Worm (Caenorhabditis elegans) whole organism, L3 larva: Measurements from ENCODE around the gene dod-6.

Experiments
- ZK546.5 ChIP-seq: sonication (generic microtip); optimal IDR thresholded peaks from 2 replicates; lab custom pipeline; 2017; ENCODE audit warnings: missing biosample characterization, missing genetic modification characterization
- ceh-16 ChIP-seq: sonication (generic microtip); optimal IDR thresholded peaks from 2 replicates; lab custom pipeline; 2017; ENCODE audit warnings: missing biosample characterization, missing genetic modification characterization
- elt-3 ChIP-seq, 3 experiments: fragments of 150-350 bp in 1 of 3; sonication (generic microtip) in 2 of 3; optimal IDR thresholded peaks; 2 replicates in 2 of 3; 4 replicates in 1 of 3; lab custom pipeline; 2014 to 2017; ENCODE audit warnings: missing biosample characterization in 3 of 3, missing genetic modification characterization in 3 of 3
- nhr-11 ChIP-seq: fragments of 150-350 bp; optimal IDR thresholded peaks from 2 replicates; lab custom pipeline; 2014; ENCODE audit warnings: missing biosample characterization, missing genetic modification characterization
- nhr-12 ChIP-seq: fragments of 150-350 bp; optimal IDR thresholded peaks from 2 replicates; lab custom pipeline; 2014; ENCODE audit warnings: missing biosample characterization, missing genetic modification characterization
- nhr-25 ChIP-seq: sonication (generic microtip); optimal IDR thresholded peaks from 2 replicates; lab custom pipeline; 2017; ENCODE audit warnings: missing biosample characterization, missing genetic modification characterization
- nhr-28 ChIP-seq: fragments of 150-350 bp; optimal IDR thresholded peaks from 2 replicates; lab custom pipeline; 2014; ENCODE audit warnings: missing biosample characterization, missing genetic modification characterization
- snpc-4 ChIP-seq: fragments of 150-350 bp; optimal IDR thresholded peaks from 2 replicates; lab custom pipeline; 2014; ENCODE audit warnings: missing biosample characterization, missing genetic modification characterization
- unc-62 ChIP-seq: fragments of 150-350 bp; sonication (generic microtip); optimal IDR thresholded peaks from 4 replicates; lab custom pipeline; 2014; ENCODE audit warnings: missing biosample characterization, missing genetic modification reagents, missing genetic modification characterization
- zag-1 ChIP-seq: fragments of 150-350 bp; optimal IDR thresholded peaks from 2 replicates; lab custom pipeline; 2014; ENCODE audit warnings: missing biosample characterization, missing genetic modification characterization

DNA sequence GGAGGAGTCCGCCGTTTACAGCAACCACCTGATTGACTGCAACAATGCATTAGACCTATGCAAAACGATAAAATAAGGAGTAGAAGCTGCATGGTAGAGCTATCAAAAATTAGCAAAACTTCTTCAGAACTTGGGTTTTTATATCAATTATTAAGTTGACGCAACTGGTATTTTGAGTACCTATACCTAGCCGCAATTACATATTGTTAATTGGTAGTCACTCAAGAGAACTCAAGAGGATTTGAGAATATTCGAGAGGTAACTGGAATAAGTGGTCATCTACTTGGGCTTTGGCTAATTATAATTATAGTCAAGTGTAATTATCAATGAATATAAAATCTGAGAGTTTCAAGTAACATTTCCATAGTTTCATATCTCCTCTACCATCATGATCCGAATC, 3.7 kb downstream of the dod-6 start, which contains the start of the genes T20G5.13 and T20G5.12:
- TF ChIP-seq nhr-12 (tag; lab: Kevin White, UChicago) (no peak), snpc-4 (tag; lab: Kevin White, UChicago) (no peak), zag-1 (tag; lab: Kevin White, UChicago) (no peak), nhr-25 (tag; lab: Kevin White, UChicago) (no peak), elt-3 (tag; optimal IDR thresholded peaks at IDR 0.05; lab: Kevin White, UChicago) (no peak), nhr-11 (no peak), nhr-28 (no peak), ZK546.5 (tag; lab: Kevin White, UChicago) (no peak), unc-62 (GFP tag; lab: Kevin White, UChicago) (no peak), ceh-16 (tag; lab: Kevin White, UChicago) (no peak)
